Fruit fly (Drosophila melanogaster) whole organism, wandering third instar larva: ENCODE data around the gene Rox8.

ENCODE experiments used
- Abd-B ChIP-seq: fragments of >200 bp; optimal IDR thresholded peaks from 2 replicates; lab custom pipeline; 2017; ENCODE audit warnings: missing biosample characterization, missing genetic modification characterization
- CG32264 ChIP-seq: fragments of 200-800 bp; sonication (Bioruptor generic); optimal IDR thresholded peaks from 2 replicates; lab custom pipeline; 2016; ENCODE audit warnings: missing biosample characterization, missing genetic modification characterization
- CG9705 ChIP-seq: fragments of 200-800 bp; sonication (Bioruptor generic); optimal IDR thresholded peaks from 2 replicates; lab custom pipeline; 2018; ENCODE audit warnings: missing biosample characterization, mild to moderate bottlenecking, missing genetic modification characterization
- CrebA ChIP-seq: fragments of 200-800 bp; sonication (Bioruptor generic); optimal IDR thresholded peaks from 2 replicates; lab custom pipeline; 2016; ENCODE audit warnings: missing biosample characterization, mild to moderate bottlenecking, missing genetic modification characterization, borderline replicate concordance
- Dfd ChIP-seq: fragments of >200 bp; optimal IDR thresholded peaks from 2 replicates; lab custom pipeline; 2017; ENCODE audit warnings: missing biosample characterization, missing genetic modification characterization
- Dif ChIP-seq: fragments of 200-275, 200-300 bp; sonication (Bioruptor generic); optimal IDR thresholded peaks from 2 replicates; lab custom pipeline; 2018; ENCODE audit warnings: missing biosample characterization, missing genetic modification characterization; ENCODE audit not compliant: partially characterized antibody
- GATAd ChIP-seq: sonication (Bioruptor generic); optimal IDR thresholded peaks from 2 replicates; lab custom pipeline; 2016; ENCODE audit warnings: missing biosample characterization, missing genetic modification characterization
- HLH106 ChIP-seq: fragments of 200-800 bp; optimal IDR thresholded peaks from 3 replicates; lab custom pipeline; 2019; ENCODE audit warnings: missing biosample characterization, mild to moderate bottlenecking, missing genetic modification characterization, moderate library complexity
- Hnf4 ChIP-seq: fragments of 200-800 bp; sonication (Bioruptor generic); optimal IDR thresholded peaks from 2 replicates; lab custom pipeline; 2016; ENCODE audit warnings: missing biosample characterization, mild to moderate bottlenecking, missing genetic modification characterization
- Hr78 ChIP-seq: fragments of >200 bp; optimal IDR thresholded peaks from 2 replicates; lab custom pipeline; 2017; ENCODE audit warnings: missing biosample characterization, missing genetic modification characterization
- Hr83 ChIP-seq: fragments of 200-300 bp; sonication (Bioruptor generic); optimal IDR thresholded peaks from 2 replicates; lab custom pipeline; 2016; ENCODE audit warnings: missing biosample characterization, mild to moderate bottlenecking, missing genetic modification characterization, moderate library complexity; ENCODE audit not compliant: poor library complexity, severe bottlenecking
- Jra ChIP-seq: sonication (Bioruptor generic); optimal IDR thresholded peaks from 2 replicates; lab custom pipeline; 2016; ENCODE audit warnings: missing biosample characterization, missing genetic modification characterization
- Myc ChIP-seq: fragments of >200 bp; optimal IDR thresholded peaks from 2 replicates; lab custom pipeline; 2017
- N ChIP-seq: fragments of >200 bp; optimal IDR thresholded peaks from 2 replicates; lab custom pipeline; 2018; ENCODE audit warnings: missing biosample characterization, missing external identifiers, missing genetic modification characterization
- Sp1 ChIP-seq: fragments of 200-800 bp; sonication (Bioruptor generic); optimal IDR thresholded peaks from 3 replicates; lab custom pipeline; 2019; ENCODE audit warnings: missing biosample characterization, mild to moderate bottlenecking, missing genetic modification characterization, moderate library complexity
- Vsx2 ChIP-seq: fragments of 200-300, 225-300 bp; sonication (Bioruptor generic); optimal IDR thresholded peaks from 2 replicates; lab custom pipeline; 2018; ENCODE audit warnings: missing biosample characterization, missing genetic modification characterization; ENCODE audit not compliant: partially characterized antibody
- br ChIP-seq: fragments of 200-800 bp; sonication (Bioruptor generic); optimal IDR thresholded peaks from 2 replicates; lab custom pipeline; 2016; ENCODE audit warnings: missing biosample characterization, missing genetic modification characterization
- dl ChIP-seq, 2 experiments: fragments of 175-275, 200-275 bp in 1 of 2; fragments of 200-275 bp in 1 of 2; sonication (Bioruptor generic); optimal IDR thresholded peaks; lab custom pipeline; 2018; ENCODE audit warnings: mild to moderate bottlenecking in 2 of 2, missing biosample characterization in 2 of 2, missing genetic modification characterization in 2 of 2, moderate library complexity in 2 of 2; ENCODE audit not compliant: partially characterized antibody in 2 of 2, insufficient read depth in 1 of 2
- dmrt93B ChIP-seq: fragments of 200-800 bp; sonication (Bioruptor generic); optimal IDR thresholded peaks from 2 replicates; lab custom pipeline; 2018; ENCODE audit warnings: missing biosample characterization, mild to moderate bottlenecking, missing genetic modification characterization
- dsf ChIP-seq: sonication (Bioruptor generic); optimal IDR thresholded peaks from 2 replicates; lab custom pipeline; 2016; ENCODE audit warnings: missing biosample characterization, missing genetic modification characterization, borderline replicate concordance
- ey ChIP-seq: fragments of 200-800 bp; sonication (Bioruptor generic); optimal IDR thresholded peaks from 2 replicates; lab custom pipeline; 2016; ENCODE audit warnings: missing biosample characterization, missing genetic modification characterization
- foxo ChIP-seq, 2 experiments: fragments of 200-800 bp; sonication (Bioruptor generic); optimal IDR thresholded peaks; 2 replicates in 1 of 2; 3 replicates in 1 of 2; lab custom pipeline; 2016 to 2017; ENCODE audit warnings: missing biosample characterization in 2 of 2, missing genetic modification characterization in 2 of 2
- fru ChIP-seq: fragments of 200-800 bp; sonication (Bioruptor generic); optimal IDR thresholded peaks from 3 replicates; lab custom pipeline; 2016; ENCODE audit warnings: missing biosample characterization, mild to moderate bottlenecking, missing genetic modification characterization
- h ChIP-seq: fragments of 200-800 bp; sonication (Bioruptor generic); optimal IDR thresholded peaks from 3 replicates; lab custom pipeline; 2016; ENCODE audit warnings: missing biosample characterization, mild to moderate bottlenecking, missing genetic modification characterization
- jim ChIP-seq: fragments of 175-275, 200-325 bp; sonication (Bioruptor generic); optimal IDR thresholded peaks from 2 replicates; lab custom pipeline; 2016; ENCODE audit warnings: missing biosample characterization, mild to moderate bottlenecking, missing genetic modification characterization
- lola ChIP-seq: fragments of >200 bp; optimal IDR thresholded peaks from 2 replicates; lab custom pipeline; 2017; ENCODE audit warnings: missing biosample characterization, missing genetic modification characterization
- pan ChIP-seq: fragments of >200 bp; optimal IDR thresholded peaks from 2 replicates; lab custom pipeline; 2017
- psq ChIP-seq: fragments of 200-800 bp; sonication (Bioruptor generic); optimal IDR thresholded peaks from 3 replicates; lab custom pipeline; 2017; ENCODE audit warnings: missing biosample characterization, mild to moderate bottlenecking, missing genetic modification characterization, moderate library complexity
- rgr ChIP-seq: fragments of 200-800 bp; sonication (Bioruptor generic); optimal IDR thresholded peaks from 3 replicates; lab custom pipeline; 2016; ENCODE audit warnings: missing biosample characterization, mild to moderate bottlenecking, missing genetic modification characterization
- sage ChIP-seq: fragments of 200-800 bp; sonication (Bioruptor generic); optimal IDR thresholded peaks from 2 replicates; lab custom pipeline; 2016; ENCODE audit warnings: missing biosample characterization, mild to moderate bottlenecking, missing genetic modification characterization
- sv ChIP-seq: fragments of 200-800 bp; sonication (Bioruptor generic); optimal IDR thresholded peaks from 3 replicates; lab custom pipeline; 2016; ENCODE audit warnings: missing biosample characterization, missing genetic modification characterization
- usp ChIP-seq: fragments of >200 bp; optimal IDR thresholded peaks from 2 replicates; lab custom pipeline; 2017; ENCODE audit warnings: missing biosample characterization, missing genetic modification characterization
- woc ChIP-seq: sonication (Bioruptor generic); optimal IDR thresholded peaks from 2 replicates; lab custom pipeline; 2016; ENCODE audit warnings: missing biosample characterization, mild to moderate bottlenecking, missing genetic modification characterization

Rox8 gene

DNA sequence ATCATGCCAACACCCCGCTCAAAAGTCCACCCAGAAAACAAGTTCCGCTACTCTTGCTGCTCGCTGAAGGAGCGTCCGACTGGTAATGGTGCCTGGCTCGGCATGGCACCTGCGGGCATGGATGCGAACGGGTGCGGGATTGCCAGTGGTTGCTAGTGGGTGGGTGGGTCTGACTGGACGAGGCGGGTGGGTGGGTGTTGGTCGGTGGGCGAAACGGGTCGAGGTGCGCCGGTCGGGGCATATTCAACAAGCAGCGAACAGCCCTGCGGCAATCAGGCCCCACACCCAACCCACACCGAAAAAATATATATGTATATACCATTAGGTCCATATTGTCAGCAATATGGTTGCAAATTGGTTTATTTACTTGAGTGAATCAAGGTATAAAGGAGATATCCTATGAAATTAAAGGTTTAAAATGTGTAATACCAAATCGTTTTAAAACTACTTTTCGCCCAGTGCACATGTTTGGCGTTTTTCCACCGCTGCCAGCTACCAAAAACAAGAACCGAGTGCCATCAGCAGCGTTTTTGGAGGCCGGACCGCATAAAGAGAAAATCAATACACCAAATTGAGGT is 37.3 kb downstream of the Rox8 start (continued):
- no peak for TF ChIP-seq Vsx2 (GFP tag; lab: Kevin White, UChicago)
- TF ChIP-seq CG32264, result no peak
- TF ChIP-seq lola (GFP tag; lab: Kevin White, UChicago), result no peak
- peak; percentile 33 for TF ChIP-seq HLH106 (tag; lab: Kevin White, UChicago)
- no peak for TF ChIP-seq Hr78 (GFP tag; lab: Kevin White, UChicago)

DNA sequence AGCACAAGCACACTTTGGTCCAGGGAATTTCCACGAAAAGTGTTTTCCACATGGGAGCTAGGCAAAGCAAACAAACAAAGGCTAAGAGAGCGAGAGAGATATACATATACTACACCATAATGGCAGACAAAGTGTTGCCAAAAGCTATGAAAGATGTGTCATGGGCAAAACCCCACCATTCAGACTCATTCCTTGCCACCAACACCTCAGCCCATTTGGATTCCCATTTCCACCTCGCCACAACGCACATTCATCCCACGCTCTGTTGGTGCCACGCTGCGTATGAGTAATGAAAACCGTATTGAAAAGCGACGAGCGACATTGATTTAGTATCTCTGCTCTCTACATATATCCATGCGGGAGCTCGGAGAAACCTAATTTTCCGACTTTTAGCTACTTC is 39.2 kb downstream of the Rox8 start:
- no peak for TF ChIP-seq Myc (lab: Kevin White, UChicago)
- no peak for TF ChIP-seq h
- no peak for TF ChIP-seq psq (GFP tag; lab: Kevin White, UChicago)
- TF ChIP-seq foxo (GFP tag; optimal IDR thresholded peaks at IDR 0.05; lab: Kevin White, UChicago), result no peak

DNA sequence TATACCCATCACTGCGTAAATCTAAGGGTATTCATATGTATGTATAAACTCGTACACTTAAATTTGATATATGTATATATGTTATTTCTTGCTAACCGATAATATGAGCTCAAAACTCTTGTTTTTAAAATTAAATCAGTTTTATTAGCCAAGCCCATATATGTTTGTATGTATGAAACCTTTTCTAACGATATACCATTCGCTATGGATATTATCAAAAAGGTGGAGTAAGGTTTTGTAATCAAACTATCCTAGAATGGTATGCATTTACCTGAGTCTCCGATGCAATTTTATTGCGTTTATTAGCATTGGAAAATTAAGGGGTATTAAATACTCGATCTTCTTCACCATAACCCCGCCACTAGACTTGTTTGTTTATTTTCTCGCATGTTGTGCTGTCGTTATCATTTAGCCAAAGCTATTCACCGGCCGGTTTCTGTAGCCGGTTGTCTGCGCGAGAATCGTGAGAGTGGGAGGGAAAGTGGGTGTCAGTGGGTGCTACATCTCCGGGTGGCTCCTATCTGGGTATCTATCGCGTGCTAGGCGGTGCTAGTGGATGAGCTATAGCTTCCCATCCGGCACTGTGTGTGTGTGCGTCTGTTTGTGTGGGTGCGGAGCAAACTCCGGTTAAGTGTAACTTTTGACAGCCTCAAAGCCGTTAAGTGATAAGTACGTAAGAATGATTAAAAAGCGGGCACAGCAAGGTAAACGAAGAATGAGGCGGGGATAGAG is 40.1 kb downstream of the Rox8 start:
- TF ChIP-seq foxo (GFP tag; optimal IDR thresholded peaks at IDR 0.05; lab: Kevin White, UChicago) (peak in 1 of 2 experiments; percentile 35), CG9705 (GFP tag; lab: Kevin White, UChicago) (no peak)

DNA sequence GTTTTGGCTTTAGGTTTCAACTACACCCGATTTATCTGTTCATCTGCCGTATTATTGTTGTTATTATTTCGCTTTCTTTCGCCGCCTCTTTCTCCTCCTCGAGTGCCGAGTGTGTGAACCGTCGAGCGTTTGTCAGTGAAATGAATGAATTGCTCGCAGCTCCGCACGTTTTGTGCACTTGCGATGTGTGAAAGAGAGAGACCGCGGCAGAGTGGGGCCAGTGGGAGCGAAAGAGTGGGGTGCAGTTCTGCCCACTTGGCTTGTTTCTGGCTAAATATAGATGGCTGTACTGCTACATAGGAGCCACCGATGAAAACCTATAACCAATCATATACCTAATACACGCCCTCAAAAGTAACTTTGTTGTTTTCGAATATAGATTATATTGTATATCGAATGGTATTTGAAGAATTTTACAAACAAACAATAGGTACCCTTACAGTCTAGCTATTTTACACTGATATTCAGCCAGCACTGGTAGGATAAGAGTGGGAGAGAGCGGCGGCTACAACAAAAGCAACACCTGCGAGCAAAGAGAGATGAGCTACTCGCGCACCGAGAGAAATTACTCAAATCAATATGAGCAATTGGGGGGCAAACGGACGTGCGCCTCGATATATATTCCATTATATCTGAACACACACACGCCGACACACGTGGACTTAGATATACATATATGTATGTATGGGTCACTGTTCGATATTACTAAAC is 41.5 kb downstream of the Rox8 start:
- TF ChIP-seq Abd-B, result no peak
- TF ChIP-seq Dif (GFP tag; lab: Kevin White, UChicago), result peak; percentile 68
- peak; percentile 45 for TF ChIP-seq HLH106 (tag; lab: Kevin White, UChicago)
- TF ChIP-seq fru (GFP tag; lab: Kevin White, UChicago), result peak; percentile 34
- TF ChIP-seq dsf (GFP tag; lab: Kevin White, UChicago), result no peak
- TF ChIP-seq br (GFP tag; lab: Kevin White, UChicago), result peak; percentile 33
- TF ChIP-seq usp (GFP tag; lab: Kevin White, UChicago), result no peak
- no peak for TF ChIP-seq N (GFP tag; lab: Kevin White, UChicago)
- TF ChIP-seq Sp1 (GFP tag; lab: Kevin White, UChicago), result peak; percentile 40
- TF ChIP-seq CG32264, result no peak
- TF ChIP-seq rgr, result no peak
- TF ChIP-seq CG9705 (GFP tag; lab: Kevin White, UChicago), result no peak
- peak; percentile 70 for TF ChIP-seq Hr83
- no peak for TF ChIP-seq CrebA (GFP tag; lab: Kevin White, UChicago)
- TF ChIP-seq Hr78 (GFP tag; lab: Kevin White, UChicago), result no peak
- peak; percentile 11 for TF ChIP-seq Vsx2 (GFP tag; lab: Kevin White, UChicago)
- TF ChIP-seq ey, result no peak
- no peak for TF ChIP-seq Hnf4 (GFP tag; lab: Kevin White, UChicago)
- TF ChIP-seq dl (GFP tag; optimal IDR thresholded peaks at IDR 0.05; lab: Kevin White, UChicago; ENCODE audit: insufficient read depth in 1 of 2, partially characterized antibody in 2 of 2), result peak in 1 of 2 experiments; percentile 9
- no peak for TF ChIP-seq dmrt93B (GFP tag; lab: Kevin White, UChicago)
- TF ChIP-seq sv, result no peak
- no peak for TF ChIP-seq GATAd
- no peak for TF ChIP-seq sage
- TF ChIP-seq pan (lab: Kevin White, UChicago), result no peak
- peak; percentile 43 for TF ChIP-seq jim (GFP tag; lab: Kevin White, UChicago)
- no peak for TF ChIP-seq Dfd
- TF ChIP-seq Jra, result no peak
- peak; percentile 45 for TF ChIP-seq woc (GFP tag; lab: Kevin White, UChicago)
- TF ChIP-seq psq (GFP tag; lab: Kevin White, UChicago), result peak; percentile 37
- no peak for TF ChIP-seq lola (GFP tag; lab: Kevin White, UChicago)
- peak; percentile 99 for TF ChIP-seq Myc (lab: Kevin White, UChicago)
- TF ChIP-seq h, result peak; percentile 46
- TF ChIP-seq, all 38 proteins: peak for 13
